Worm (Caenorhabditis elegans): Measurements from ENCODE around the gene hum-10.

- TF ChIP-seq tbx-2 (tag; optimal IDR thresholded peaks at IDR 0.05) (no peak), mdl-1 (tag; optimal IDR thresholded peaks at IDR 0.05) (no peak), pha-4 (tag; optimal IDR thresholded peaks at IDR 0.05) (no peak), nhr-76 (tag; optimal IDR thresholded peaks at IDR 0.05) (no peak), ceh-16 (tag; optimal IDR thresholded peaks at IDR 0.05) (no peak), elt-3 (tag; optimal IDR thresholded peaks at IDR 0.05) (no peak), skn-1 (tag; optimal IDR thresholded peaks at IDR 0.05) (no peak), fkh-10 (GFP tag; optimal IDR thresholded peaks at IDR 0.05) (no peak)
These were observed 18.1 kb upstream of the hum-10 start, which contains the start of gene mig-13 for ce11 chrX:4800078-4800621.

Measured in whole organism, L3 larva.